Worm (Caenorhabditis elegans) whole organism, mixed stage, embryonic: ENCODE measurements around the gene W04B5.6.

Experiments used
- M03D4.4 ChIP-seq: sonication (generic microtip); optimal IDR thresholded peaks from 2 replicates; lab custom pipeline; 2017; ENCODE audit warnings: mild to moderate bottlenecking, missing genetic modification characterization, missing compliant biosample characterization
- bed-3 ChIP-seq: fragments of 200-800 bp; sonication (Bioruptor generic); optimal IDR thresholded peaks from 3 replicates; lab custom pipeline; 2018; ENCODE audit warnings: mild to moderate bottlenecking, missing genetic modification characterization, moderate library complexity, missing compliant biosample characterization
- blmp-1 ChIP-seq: fragments of 150-350 bp; optimal IDR thresholded peaks from 2 replicates; lab custom pipeline; 2014; ENCODE audit warnings: missing biosample characterization, missing genetic modification characterization
- ceh-39 ChIP-seq: fragments of 150-350 bp; optimal IDR thresholded peaks from 2 replicates; lab custom pipeline; 2014; ENCODE audit warnings: missing biosample characterization, missing genetic modification characterization
- ceh-43 ChIP-seq: fragments of 200-800 bp; sonication (Bioruptor generic); optimal IDR thresholded peaks from 2 replicates; lab custom pipeline; 2018; ENCODE audit warnings: mild to moderate bottlenecking, missing genetic modification characterization, moderate library complexity, missing compliant biosample characterization
- ceh-83 ChIP-seq: fragments of 200-800 bp; sonication (Bioruptor generic); optimal IDR thresholded peaks from 2 replicates; lab custom pipeline; 2018; ENCODE audit warnings: mild to moderate bottlenecking, missing genetic modification characterization, missing compliant biosample characterization
- ces-1 ChIP-seq: fragments of 150-350 bp; optimal IDR thresholded peaks from 2 replicates; lab custom pipeline; 2014; ENCODE audit warnings: missing biosample characterization, missing genetic modification reagents, missing genetic modification characterization
- cnd-1 ChIP-seq: fragments of 200-800 bp; sonication (Bioruptor generic); optimal IDR thresholded peaks from 2 replicates; lab custom pipeline; 2018; ENCODE audit warnings: mild to moderate bottlenecking, missing genetic modification characterization, missing compliant biosample characterization
- drap-1 ChIP-seq: fragments of 200-800 bp; sonication (Bioruptor generic); optimal IDR thresholded peaks from 3 replicates; lab custom pipeline; 2018; ENCODE audit warnings: mild to moderate bottlenecking, missing genetic modification characterization, missing compliant biosample characterization
- elt-1 ChIP-seq: sonication (generic microtip); optimal IDR thresholded peaks from 2 replicates; lab custom pipeline; 2017; ENCODE audit warnings: missing genetic modification characterization, mild to moderate bottlenecking, missing compliant biosample characterization, antibody characterized with exemption, moderate library complexity, borderline replicate concordance; ENCODE audit not compliant: insufficient read depth
- elt-3 ChIP-seq: fragments of 150-350 bp; optimal IDR thresholded peaks from 2 replicates; lab custom pipeline; 2014; ENCODE audit warnings: missing biosample characterization, missing genetic modification characterization
- flh-1 ChIP-seq: fragments of 200-800 bp; sonication (Bioruptor generic); optimal IDR thresholded peaks from 2 replicates; lab custom pipeline; 2018; ENCODE audit warnings: mild to moderate bottlenecking, missing genetic modification characterization, moderate library complexity, missing compliant biosample characterization
- ham-2 ChIP-seq: fragments of 200-800 bp; sonication (Bioruptor generic); optimal IDR thresholded peaks from 2 replicates; lab custom pipeline; 2018; ENCODE audit warnings: mild to moderate bottlenecking, missing genetic modification characterization, missing compliant biosample characterization
- hlh-1 ChIP-seq: fragments of 150-350 bp; optimal IDR thresholded peaks from 2 replicates; lab custom pipeline; 2014; ENCODE audit warnings: missing biosample characterization, missing genetic modification reagents, missing genetic modification characterization
- lin-13 ChIP-seq: fragments of 150-350 bp; optimal IDR thresholded peaks from 2 replicates; lab custom pipeline; 2014; ENCODE audit warnings: missing biosample characterization, missing genetic modification characterization
- lin-32 ChIP-seq: fragments of 200-800 bp; sonication (Bioruptor generic); optimal IDR thresholded peaks from 2 replicates; lab custom pipeline; 2018; ENCODE audit warnings: mild to moderate bottlenecking, missing genetic modification characterization, missing compliant biosample characterization
- lsy-2 ChIP-seq: fragments of 150-350 bp; optimal IDR thresholded peaks from 2 replicates; lab custom pipeline; 2014; ENCODE audit warnings: missing biosample characterization, missing genetic modification characterization
- mab-5 ChIP-seq: fragments of 150-350 bp; optimal IDR thresholded peaks from 2 replicates; lab custom pipeline; 2014; ENCODE audit warnings: missing biosample characterization, missing genetic modification characterization
- mep-1 ChIP-seq: fragments of 150-350 bp; optimal IDR thresholded peaks from 2 replicates; lab custom pipeline; 2017; ENCODE audit warnings: missing biosample characterization, missing genetic modification reagents, missing genetic modification characterization, inconsistent platforms
- mls-2 ChIP-seq: sonication (generic microtip); optimal IDR thresholded peaks from 2 replicates; lab custom pipeline; 2016; ENCODE audit warnings: mild to moderate bottlenecking, missing genetic modification characterization, moderate library complexity, missing compliant biosample characterization
- nhr-12 ChIP-seq: fragments of 150-350 bp; optimal IDR thresholded peaks from 2 replicates; lab custom pipeline; 2014; ENCODE audit warnings: missing biosample characterization, missing genetic modification characterization
- nhr-2 ChIP-seq: fragments of 150-350 bp; optimal IDR thresholded peaks from 2 replicates; lab custom pipeline; 2014; ENCODE audit warnings: missing biosample characterization, missing genetic modification characterization
- nhr-237 ChIP-seq: fragments of 150-350 bp; optimal IDR thresholded peaks from 2 replicates; lab custom pipeline; 2014; ENCODE audit warnings: missing biosample characterization, missing genetic modification characterization
- nhr-28 ChIP-seq: fragments of 150-350 bp; optimal IDR thresholded peaks from 2 replicates; lab custom pipeline; 2014; ENCODE audit warnings: missing biosample characterization, missing genetic modification characterization
- nhr-76 ChIP-seq: sonication (generic microtip); optimal IDR thresholded peaks from 2 replicates; lab custom pipeline; 2017; ENCODE audit warnings: missing biosample characterization, missing genetic modification characterization
- pha-4 ChIP-seq: fragments of 150-350 bp; optimal IDR thresholded peaks from 2 replicates; lab custom pipeline; 2018; ENCODE audit warnings: missing biosample characterization, missing genetic modification reagents, missing genetic modification characterization
- sem-2 ChIP-seq: fragments of 200-800 bp; sonication (Bioruptor generic); optimal IDR thresholded peaks from 2 replicates; lab custom pipeline; 2018; ENCODE audit warnings: mild to moderate bottlenecking, missing genetic modification characterization, missing compliant biosample characterization
- snpc-4 ChIP-seq: fragments of 150-350 bp; optimal IDR thresholded peaks from 2 replicates; lab custom pipeline; 2014; ENCODE audit warnings: missing biosample characterization, missing genetic modification characterization
- sptf-1 ChIP-seq: sonication (generic microtip); optimal IDR thresholded peaks from 2 replicates; lab custom pipeline; 2017; ENCODE audit warnings: mild to moderate bottlenecking, missing genetic modification characterization, moderate library complexity, missing compliant biosample characterization
- tbx-8 ChIP-seq: fragments of 200-800 bp; sonication (Bioruptor generic); optimal IDR thresholded peaks from 2 replicates; lab custom pipeline; 2018; ENCODE audit warnings: mild to moderate bottlenecking, missing genetic modification characterization, moderate library complexity, missing compliant biosample characterization
- unc-120 ChIP-seq: sonication (generic microtip); optimal IDR thresholded peaks from 2 replicates; lab custom pipeline; 2017; ENCODE audit warnings: missing genetic modification characterization, missing compliant biosample characterization; ENCODE audit not compliant: poor library complexity, severe bottlenecking
- unc-39 ChIP-seq: fragments of 150-350 bp; optimal IDR thresholded peaks from 2 replicates; lab custom pipeline; 2014; ENCODE audit warnings: missing biosample characterization, missing genetic modification characterization
- unc-62 ChIP-seq: fragments of 150-350 bp; optimal IDR thresholded peaks from 2 replicates; lab custom pipeline; 2014; ENCODE audit warnings: missing biosample characterization, missing genetic modification reagents, missing genetic modification characterization
- zip-8 ChIP-seq: fragments of 150-350 bp; optimal IDR thresholded peaks from 2 replicates; lab custom pipeline; 2014; ENCODE audit warnings: missing biosample characterization, missing genetic modification characterization
- ztf-11 ChIP-seq: fragments of 150-350 bp; optimal IDR thresholded peaks from 2 replicates; lab custom pipeline; 2014; ENCODE audit warnings: missing biosample characterization, missing genetic modification characterization

Gene W04B5.6

DNA sequence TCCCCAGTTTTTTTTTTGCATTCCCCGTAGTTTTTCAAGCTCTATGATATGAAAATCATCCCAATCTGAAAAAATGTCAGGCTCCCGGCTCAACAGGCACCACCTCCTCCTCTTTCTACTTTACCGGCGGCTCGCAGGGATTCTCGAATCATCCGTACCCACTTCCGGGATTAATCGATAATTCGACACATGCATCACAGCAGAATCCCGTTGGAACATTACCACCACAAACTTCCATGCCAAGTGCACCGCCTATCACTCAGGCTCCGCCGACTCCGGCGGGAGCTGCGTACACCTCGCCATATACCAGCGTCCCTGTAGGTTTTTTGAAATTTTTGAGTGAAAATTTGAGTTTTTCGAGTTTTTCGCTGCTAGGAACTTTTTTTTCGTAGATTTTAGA is 14.0 kb downstream of the W04B5.6 start:
- TF ChIP-seq ceh-83 (GFP tag; lab: Kevin White, UChicago), result no peak
- no peak for TF ChIP-seq lin-13 (tag; lab: Kevin White, UChicago)
- TF ChIP-seq sem-2 (GFP tag; lab: Kevin White, UChicago), result no peak
- no peak for TF ChIP-seq flh-1 (GFP tag; lab: Kevin White, UChicago)
- no peak for TF ChIP-seq unc-62 (GFP tag; lab: Kevin White, UChicago)
- no peak for TF ChIP-seq ham-2 (GFP tag; lab: Kevin White, UChicago)
- no peak for TF ChIP-seq bed-3 (GFP tag; lab: Kevin White, UChicago)
- no peak for TF ChIP-seq lin-32 (GFP tag; lab: Kevin White, UChicago)
- no peak for TF ChIP-seq mab-5 (tag; lab: Kevin White, UChicago)
- no peak for TF ChIP-seq mep-1 (tag; lab: Kevin White, UChicago)
- no peak for TF ChIP-seq elt-3
- no peak for TF ChIP-seq nhr-76
- TF ChIP-seq nhr-2 (tag; lab: Kevin White, UChicago), result no peak
- TF ChIP-seq lsy-2, result no peak
- no peak for TF ChIP-seq snpc-4
- TF ChIP-seq ces-1 (GFP tag; lab: Kevin White, UChicago), result no peak
- TF ChIP-seq, all 35 proteins: peak for 0

ce11 chrIII:2419504-2419903 is 15.8 kb downstream of the W04B5.6 start:
- no peak for TF ChIP-seq ztf-11 (tag; lab: Kevin White, UChicago)
- TF ChIP-seq tbx-8 (GFP tag; lab: Kevin White, UChicago), result no peak
- no peak for TF ChIP-seq unc-62 (GFP tag; lab: Kevin White, UChicago)
- TF ChIP-seq hlh-1, result no peak
- TF ChIP-seq unc-39 (tag; lab: Kevin White, UChicago), result no peak
- no peak for TF ChIP-seq sptf-1
- TF ChIP-seq nhr-76, result no peak
- no peak for TF ChIP-seq pha-4 (tag; lab: Kevin White, UChicago)
- TF ChIP-seq unc-120, result no peak
- no peak for TF ChIP-seq nhr-12
- TF ChIP-seq mab-5 (tag; lab: Kevin White, UChicago), result no peak
- TF ChIP-seq lin-13 (tag; lab: Kevin White, UChicago), result no peak
- no peak for TF ChIP-seq cnd-1 (tag; lab: Kevin White, UChicago)
- no peak for TF ChIP-seq ham-2 (GFP tag; lab: Kevin White, UChicago)
- TF ChIP-seq nhr-28 (tag; lab: Kevin White, UChicago), result no peak
- TF ChIP-seq flh-1 (GFP tag; lab: Kevin White, UChicago), result no peak
- TF ChIP-seq, all 35 proteins: peak for 0

DNA sequence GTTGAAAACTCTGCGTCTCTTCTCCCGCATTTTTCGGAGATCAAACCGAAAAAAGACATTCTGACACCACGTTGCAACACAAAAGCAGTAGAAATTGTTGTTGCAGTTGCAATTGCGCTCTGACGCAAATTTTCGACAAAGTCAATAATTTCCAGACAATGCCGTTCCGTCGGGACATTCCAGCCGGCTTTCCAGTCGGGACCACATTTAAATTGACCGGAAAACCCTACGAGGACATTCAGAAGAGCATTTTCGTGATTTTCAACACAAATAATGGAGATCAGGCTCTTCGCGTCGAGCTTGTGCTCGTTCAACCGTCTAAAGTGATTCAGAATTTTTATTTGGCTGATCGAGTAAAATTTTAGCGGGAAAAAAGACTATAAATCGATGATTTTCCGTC is 16.3 kb downstream of the W04B5.6 start:
- TF ChIP-seq M03D4.4 (tag; lab: Kevin White, UChicago) (no peak), nhr-2 (tag; lab: Kevin White, UChicago) (no peak), cnd-1 (tag; lab: Kevin White, UChicago) (no peak), elt-3 (no peak), ceh-83 (GFP tag; lab: Kevin White, UChicago) (no peak), nhr-237 (no peak), tbx-8 (GFP tag; lab: Kevin White, UChicago) (no peak), flh-1 (GFP tag; lab: Kevin White, UChicago) (no peak), mls-2 (tag; lab: Kevin White, UChicago) (no peak), elt-1 (no peak), nhr-28 (tag; lab: Kevin White, UChicago) (no peak), unc-39 (tag; lab: Kevin White, UChicago) (no peak)

DNA sequence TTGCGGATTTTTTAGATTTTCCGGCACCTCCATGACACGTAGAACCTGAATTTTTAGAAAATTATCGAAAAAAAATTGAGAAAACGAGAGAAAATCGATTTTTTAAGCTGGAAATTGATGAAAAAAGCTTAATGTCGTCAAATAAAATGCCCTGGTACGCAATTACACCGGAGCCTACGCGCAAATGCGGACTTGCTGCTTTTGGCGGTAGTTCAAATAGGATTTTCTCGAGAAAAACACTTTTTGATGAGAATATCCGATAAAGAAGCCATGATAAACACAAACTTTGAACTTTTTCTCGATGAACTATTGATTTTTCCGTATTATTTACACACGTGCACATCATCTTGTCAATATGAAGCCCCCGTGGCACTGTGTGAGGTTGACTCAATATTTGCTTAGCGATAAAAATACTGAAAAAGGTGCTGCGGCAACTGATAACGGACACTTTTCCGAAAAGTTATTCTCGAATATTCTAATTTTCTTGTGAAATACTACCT is 17.1 kb downstream of the W04B5.6 start, which contains the start of the genes W04B5.5 and W04B5.3:
TSS of gene W04B5.5 (minus strand) at position 51 of the 500 bp plus-strand sequence.
TSS of gene W04B5.3 (plus strand) at position 356 of the 500 bp plus-strand sequence.
- TF ChIP-seq cnd-1 (tag; lab: Kevin White, UChicago) (no peak), ceh-83 (GFP tag; lab: Kevin White, UChicago) (no peak), ceh-39 (no peak), zip-8 (tag; lab: Kevin White, UChicago) (no peak), unc-120 (peak; percentile 50), bed-3 (GFP tag; lab: Kevin White, UChicago) (no peak), lin-13 (tag; lab: Kevin White, UChicago) (peak; percentile 52), nhr-237 (peak; percentile 23), mls-2 (tag; lab: Kevin White, UChicago) (no peak), elt-3 (no peak), sptf-1 (peak; percentile 13), pha-4 (tag; lab: Kevin White, UChicago) (no peak), nhr-2 (tag; lab: Kevin White, UChicago) (no peak), elt-1 (no peak), drap-1 (GFP tag; lab: Kevin White, UChicago) (no peak), unc-62 (GFP tag; lab: Kevin White, UChicago) (no peak), ztf-11 (tag; lab: Kevin White, UChicago) (no peak), unc-39 (tag; lab: Kevin White, UChicago) (no peak), blmp-1 (tag; lab: Kevin White, UChicago) (no peak), ceh-43 (no peak), lsy-2 (peak; percentile 59), snpc-4 (no peak), nhr-76 (no peak), mab-5 (tag; lab: Kevin White, UChicago) (no peak), ces-1 (GFP tag; lab: Kevin White, UChicago) (peak; percentile 48), flh-1 (GFP tag; lab: Kevin White, UChicago) (no peak), hlh-1 (peak; percentile 22), mep-1 (tag; lab: Kevin White, UChicago) (peak; percentile 66), nhr-28 (tag; lab: Kevin White, UChicago) (no peak), lin-32 (GFP tag; lab: Kevin White, UChicago) (no peak), M03D4.4 (tag; lab: Kevin White, UChicago) (no peak), ham-2 (GFP tag; lab: Kevin White, UChicago) (no peak), nhr-12 (no peak), tbx-8 (GFP tag; lab: Kevin White, UChicago) (no peak), sem-2 (GFP tag; lab: Kevin White, UChicago) (no peak)
- TF ChIP-seq, all 35 proteins: peak for 8
